Fruit fly (Drosophila melanogaster) whole organism, embryonic: Measurements from ENCODE around the gene Trxr1.
A peak's percentile ranks its signal among the peaks of the same experiment; 100 is the strongest.

Source experiments
- Adf1 ChIP-seq: fragments of 200-800 bp; sonication (Bioruptor generic); IDR thresholded peaks from 2 replicates; pipeline ENCODE4 v1.3.6; 2022; ENCODE audit warnings: missing biosample characterization, missing genetic modification characterization
- Atf3 ChIP-seq: fragments of 200-800 bp; sonication (Bioruptor generic); optimal IDR thresholded peaks from 3 replicates; lab custom pipeline; 2016; ENCODE audit warnings: missing biosample characterization, missing genetic modification characterization
- Awh ChIP-seq: fragments of 200-800 bp; sonication (Bioruptor generic); IDR thresholded peaks from 2 replicates; pipeline ENCODE4, ENCODE4 v1.3.6; 2022; ENCODE audit warnings: missing biosample characterization, missing genetic modification characterization
- CG10267 ChIP-seq: fragments of 200-800 bp; sonication (Bioruptor generic); optimal IDR thresholded peaks from 2 replicates; lab custom pipeline; 2018; ENCODE audit warnings: missing biosample characterization, mild to moderate bottlenecking, missing genetic modification characterization, moderate library complexity
- CG12071 ChIP-seq: fragments of 200-800 bp; sonication (Bioruptor generic); optimal IDR thresholded peaks from 3 replicates; lab custom pipeline; 2018; ENCODE audit warnings: missing biosample characterization, mild to moderate bottlenecking, missing genetic modification characterization
- CG15696 ChIP-seq: fragments of 200-800 bp; sonication (Bioruptor generic); optimal IDR thresholded peaks from 2 replicates; lab custom pipeline; 2019; ENCODE audit warnings: missing biosample characterization, mild to moderate bottlenecking, missing genetic modification characterization, moderate library complexity
- CG16813 ChIP-seq: fragments of 200-800 bp; sonication (Bioruptor generic); IDR thresholded peaks from 3 replicates; pipeline ENCODE4 v1.3.6; 2022; ENCODE audit warnings: missing biosample characterization, missing genetic modification characterization; ENCODE audit not compliant: partially characterized antibody
- CG17361 ChIP-seq: fragments of 200-800 bp; sonication (Bioruptor generic); IDR thresholded peaks from 3 replicates; pipeline ENCODE4 v1.3.6; 2022; ENCODE audit warnings: missing biosample characterization, missing genetic modification characterization
- CG3726 ChIP-seq: fragments of 200-800 bp; sonication (Bioruptor generic); IDR thresholded peaks from 3 replicates; pipeline ENCODE4, ENCODE4 v1.3.6; 2022; ENCODE audit warnings: missing biosample characterization, missing genetic modification characterization
- CG6254 ChIP-seq: fragments of 200-800 bp; sonication (Bioruptor generic); optimal IDR thresholded peaks from 3 replicates; lab custom pipeline; 2017; ENCODE audit warnings: mild to moderate bottlenecking, missing biosample characterization, missing genetic modification reagents, missing genetic modification characterization
- CG6654 ChIP-seq: fragments of 200-800 bp; sonication (Bioruptor generic); optimal IDR thresholded peaks from 2 replicates; lab custom pipeline; 2017; ENCODE audit warnings: missing biosample characterization, mild to moderate bottlenecking, missing genetic modification characterization
- CG6689 ChIP-seq: fragments of 200-800 bp; sonication (Bioruptor generic); IDR thresholded peaks from 2 replicates; pipeline ENCODE4 v1.3.6; 2022; ENCODE audit warnings: missing biosample characterization, missing genetic modification characterization
- CG7987 ChIP-seq: fragments of 200-800 bp; sonication (Bioruptor generic); optimal IDR thresholded peaks from 2 replicates; lab custom pipeline; 2018; ENCODE audit warnings: missing biosample characterization, mild to moderate bottlenecking, missing genetic modification characterization, moderate library complexity
- CG9609 ChIP-seq: fragments of 200-800 bp; sonication (Bioruptor generic); optimal IDR thresholded peaks from 3 replicates; lab custom pipeline; 2016; ENCODE audit warnings: missing biosample characterization, missing genetic modification characterization
- D ChIP-seq, 2 experiments: fragments of 200-800 bp in 1 of 2; fragments of >200 bp in 1 of 2; sonication (Bioruptor generic) in 1 of 2; optimal IDR thresholded peaks; 2 replicates in 1 of 2; 3 replicates in 1 of 2; lab custom pipeline; 2017; ENCODE audit warnings: mild to moderate bottlenecking in 1 of 2, missing biosample characterization in 1 of 2, missing genetic modification characterization in 1 of 2, missing genetic modification reagents in 1 of 2
- Drgx ChIP-seq: fragments of 200-800 bp; sonication (Bioruptor generic); IDR thresholded peaks from 2 replicates; pipeline ENCODE4 v1.3.6; 2022; ENCODE audit warnings: missing biosample characterization, missing genetic modification characterization
- Spps ChIP-seq: fragments of 200-800 bp; sonication (Bioruptor generic); optimal IDR thresholded peaks from 2 replicates; lab custom pipeline; 2018; ENCODE audit warnings: missing biosample characterization, mild to moderate bottlenecking, missing genetic modification characterization
- abd-A ChIP-seq: fragments of 200-800 bp; sonication (Bioruptor generic); optimal IDR thresholded peaks from 3 replicates; lab custom pipeline; 2019; ENCODE audit warnings: missing biosample characterization, mild to moderate bottlenecking, missing genetic modification characterization, moderate library complexity
- amos ChIP-seq: fragments of 200-800 bp; sonication (Bioruptor generic); IDR thresholded peaks from 2 replicates; pipeline ENCODE4 v1.3.6; 2022; ENCODE audit warnings: missing biosample characterization, missing genetic modification characterization; ENCODE audit not compliant: partially characterized antibody
- ara ChIP-seq: fragments of 200-800 bp; sonication (Bioruptor generic); IDR thresholded peaks from 2 replicates; pipeline ENCODE4 v1.3.6; 2022; ENCODE audit warnings: missing biosample characterization, missing genetic modification characterization
- cad ChIP-seq: fragments of >200 bp; optimal IDR thresholded peaks from 2 replicates; lab custom pipeline; 2017; ENCODE audit warnings: missing biosample characterization, missing genetic modification characterization
- cg ChIP-seq: fragments of 200-800 bp; sonication (Bioruptor generic); optimal IDR thresholded peaks from 3 replicates; lab custom pipeline; 2019; ENCODE audit warnings: missing biosample characterization, mild to moderate bottlenecking, missing genetic modification characterization, moderate library complexity
- ci ChIP-seq: fragments of 200-800 bp; sonication (Bioruptor generic); IDR thresholded peaks from 3 replicates; pipeline ENCODE4 v1.3.6; 2022; ENCODE audit warnings: missing biosample characterization, missing genetic modification characterization
- crol ChIP-seq: fragments of 200-800 bp; sonication (Bioruptor generic); IDR thresholded peaks from 2 replicates; pipeline ENCODE4 v1.3.6; 2022; ENCODE audit warnings: missing biosample characterization, missing genetic modification characterization
- hb ChIP-seq: fragments of 200-800 bp; sonication (Bioruptor generic); IDR thresholded peaks from 3 replicates; pipeline ENCODE4 v1.3.6; 2022; ENCODE audit warnings: missing biosample characterization, missing genetic modification characterization; ENCODE audit not compliant: partially characterized antibody
- jigr1 ChIP-seq: fragments of 200-800 bp; sonication (Bioruptor generic); IDR thresholded peaks from 3 replicates; pipeline ENCODE4 v1.3.6; 2022; ENCODE audit warnings: missing biosample characterization, missing genetic modification characterization
- kay ChIP-seq: fragments of 200-800 bp; sonication (Bioruptor generic); optimal IDR thresholded peaks from 2 replicates; lab custom pipeline; 2016; ENCODE audit warnings: missing biosample characterization, missing genetic modification characterization
- pita ChIP-seq: fragments of 200-800 bp; sonication (Bioruptor generic); optimal IDR thresholded peaks from 2 replicates; lab custom pipeline; 2017; ENCODE audit warnings: missing biosample characterization, mild to moderate bottlenecking, missing genetic modification characterization
- rib ChIP-seq: fragments of 200-800 bp; sonication (Bioruptor generic); IDR thresholded peaks from 2 replicates; pipeline ENCODE4 v1.3.6; 2022; ENCODE audit warnings: missing biosample characterization, missing genetic modification characterization
- sens ChIP-seq: fragments of 200-800 bp; sonication (Bioruptor generic); peaks from one replicate; lab custom pipeline; 2016; ENCODE audit warnings: missing biosample characterization, missing genetic modification characterization
- sisA ChIP-seq: fragments of 200-800 bp; sonication (Bioruptor generic); IDR thresholded peaks from 2 replicates; pipeline ENCODE4 v1.3.6; 2022; ENCODE audit warnings: missing biosample characterization, missing genetic modification characterization
- stwl ChIP-seq: fragments of 200-800 bp; sonication (Bioruptor generic); optimal IDR thresholded peaks from 3 replicates; lab custom pipeline; 2018; ENCODE audit warnings: missing biosample characterization, mild to moderate bottlenecking, missing genetic modification characterization, moderate library complexity
- sug ChIP-seq: fragments of 200-800 bp; optimal IDR thresholded peaks from 2 replicates; lab custom pipeline; 2019; ENCODE audit warnings: missing biosample characterization, mild to moderate bottlenecking, missing genetic modification characterization, moderate library complexity
- ttk ChIP-seq: fragments of 200-800 bp; sonication (Bioruptor generic); IDR thresholded peaks from 2 replicates; pipeline ENCODE4 v2.1.2; 2022; ENCODE audit warnings: missing biosample characterization, missing genetic modification characterization
- unc-4 ChIP-seq: fragments of 200-800 bp; sonication (Bioruptor generic); IDR thresholded peaks from 2 replicates; pipeline ENCODE4 v1.3.6; 2022; ENCODE audit warnings: missing biosample characterization, missing genetic modification characterization; ENCODE audit not compliant: partially characterized antibody
- zen ChIP-seq: fragments of 200-800 bp; sonication (Bioruptor generic); optimal IDR thresholded peaks from 3 replicates; lab custom pipeline; 2018; ENCODE audit warnings: missing biosample characterization, mild to moderate bottlenecking, missing genetic modification characterization, moderate library complexity
- zf30C ChIP-seq: fragments of 200-800 bp; sonication (Bioruptor generic); optimal IDR thresholded peaks from 3 replicates; lab custom pipeline; 2018; ENCODE audit warnings: missing biosample characterization, mild to moderate bottlenecking, missing genetic modification characterization

The Trxr1 gene

DNA sequence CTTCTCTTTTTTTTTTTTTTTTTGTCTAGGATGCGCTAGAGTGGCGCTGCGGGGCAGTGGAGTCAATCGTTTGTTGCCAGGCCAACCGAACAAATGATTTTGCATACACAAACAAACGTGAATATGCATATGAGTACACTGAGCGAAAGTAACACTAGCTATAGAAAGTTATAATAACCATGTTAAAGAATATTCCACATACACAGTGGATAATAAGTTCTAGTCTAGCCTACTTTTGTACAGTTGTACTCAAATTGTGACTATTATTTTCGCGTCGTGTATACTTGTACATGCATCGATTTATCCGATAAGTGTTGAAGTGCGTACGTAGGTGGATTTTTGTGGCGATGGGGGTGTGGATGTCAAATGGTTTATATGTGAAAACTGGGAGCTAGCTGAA is 35.3 kb upstream of the Trxr1 start (continued):
- peak; percentile 57; the same call in 1 of the 2 replicates for TF ChIP-seq Drgx (GFP tag; lab: Robert Waterston, UW)
- TF ChIP-seq Awh (GFP tag; lab: Robert Waterston, UW) = no peak
- TF ChIP-seq ci (GFP tag; lab: Robert Waterston, UW) = peak; percentile 35; the same call in 1 of the 3 replicates
- no peak for TF ChIP-seq unc-4
- 0 out of 2 replicates have a peak, but pooled peaks have one; percentile 8 for TF ChIP-seq sisA (GFP tag; lab: Robert Waterston, UW)
- TF ChIP-seq sug (tag; lab: Kevin White, UChicago) = no peak
- 0 out of 2 replicates have a peak, but pooled peaks have one; percentile 20 for TF ChIP-seq CG6689 (GFP tag; lab: Robert Waterston, UW)
- no peak for TF ChIP-seq CG6254
- no peak for TF ChIP-seq CG7987
- 0 out of 2 replicates have a peak, but pooled peaks have one; percentile 41 for TF ChIP-seq ttk (GFP tag; lab: Robert Waterston, UW)
- no peak for TF ChIP-seq CG9609
- no peak for TF ChIP-seq zf30C (GFP tag; lab: Kevin White, UChicago)
- TF ChIP-seq sens (GFP tag; lab: Kevin White, UChicago) = peak; percentile 60

DNA sequence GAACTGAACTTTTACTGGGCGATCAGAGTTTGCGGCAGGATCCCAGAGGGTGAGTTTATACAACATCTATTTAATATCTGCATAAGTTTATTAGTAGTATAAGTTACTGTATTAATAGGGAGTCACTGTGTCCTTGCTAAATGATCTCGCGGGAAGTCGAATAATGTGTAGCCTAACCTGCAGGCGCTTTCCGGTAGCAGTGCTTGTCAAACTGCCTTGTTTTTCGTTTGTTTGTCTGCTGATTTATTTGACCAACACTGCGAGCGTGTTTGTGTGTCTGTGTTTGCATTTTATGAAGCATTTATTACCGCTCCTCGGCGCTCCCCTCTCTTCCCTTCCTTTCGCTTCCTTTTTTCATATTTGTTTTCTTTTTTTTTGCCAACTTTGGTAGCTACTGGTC is 31.7 kb upstream of the Trxr1 start:
- TF ChIP-seq stwl (tag; lab: Kevin White, UChicago) = peak; percentile 36
- TF ChIP-seq Atf3 (GFP tag; lab: Kevin White, UChicago) = no peak
- TF ChIP-seq cg (GFP tag; lab: Kevin White, UChicago) = peak; percentile 39
- no peak for TF ChIP-seq D (optimal IDR thresholded peaks at IDR 0.05; lab: Kevin White, UChicago)
- no peak for TF ChIP-seq D (GFP tag; optimal IDR thresholded peaks at IDR 0.05; lab: Kevin White, UChicago)
- peak; percentile 41 for TF ChIP-seq pita (GFP tag; lab: Kevin White, UChicago)
- TF ChIP-seq crol (GFP tag; lab: Robert Waterston, UW) = 0 out of 2 replicates have a peak, but pooled peaks have one; percentile 27
- TF ChIP-seq sens (GFP tag; lab: Kevin White, UChicago) = peak; percentile 50
- no peak for TF ChIP-seq jigr1 (GFP tag; lab: Robert Waterston, UW)
- TF ChIP-seq amos (GFP tag; lab: Robert Waterston, UW) = no peak
- TF ChIP-seq CG16813 (GFP tag; lab: Robert Waterston, UW) = 0 out of 3 replicates have a peak, but pooled peaks have one; percentile 36
- no peak for TF ChIP-seq CG3726 (GFP tag; lab: Robert Waterston, UW)
- TF ChIP-seq zen (tag; lab: Kevin White, UChicago) = peak; percentile 7
- no peak for TF ChIP-seq Adf1 (GFP tag; lab: Robert Waterston, UW)
- no peak for TF ChIP-seq hb (GFP tag; lab: Robert Waterston, UW)
- TF ChIP-seq kay (GFP tag; lab: Kevin White, UChicago) = no peak
- TF ChIP-seq CG10267 (tag; lab: Kevin White, UChicago) = peak; percentile 22
- no peak for TF ChIP-seq CG17361 (GFP tag; lab: Robert Waterston, UW)
- TF ChIP-seq cad = peak; percentile 93
- TF ChIP-seq Spps = no peak
- no peak for TF ChIP-seq rib (GFP tag; lab: Robert Waterston, UW)
- no peak for TF ChIP-seq CG12071 (GFP tag; lab: Kevin White, UChicago)
- TF ChIP-seq CG15696 = no peak
- TF ChIP-seq abd-A = no peak
- peak; percentile 98 for TF ChIP-seq CG6654 (GFP tag; lab: Kevin White, UChicago)
- no peak for TF ChIP-seq ara (GFP tag; lab: Robert Waterston, UW)
- no peak for TF ChIP-seq CG6689 (GFP tag; lab: Robert Waterston, UW)
